Fruit fly (Drosophila melanogaster) whole organism, embryonic: Measurements from ENCODE around the gene CG7239.

Source experiments
- Bgb ChIP-seq: fragments of 200-800 bp; sonication (Bioruptor generic); IDR thresholded peaks from 2 replicates; pipeline ENCODE4 v1.3.6; 2022; ENCODE audit warnings: missing biosample characterization, missing genetic modification characterization; ENCODE audit not compliant: partially characterized antibody
- CG10321 ChIP-seq: fragments of 200-800 bp; sonication (Bioruptor generic); IDR thresholded peaks from 2 replicates; pipeline ENCODE4 v1.3.6; 2022; ENCODE audit warnings: missing biosample characterization, missing genetic modification characterization
- CG13424 ChIP-seq: fragments of 200-800 bp; sonication (Bioruptor generic); optimal IDR thresholded peaks from 2 replicates; lab custom pipeline; 2019; ENCODE audit warnings: missing biosample characterization, mild to moderate bottlenecking, missing genetic modification characterization, moderate library complexity
- CG14860 ChIP-seq: fragments of 200-800 bp; sonication (Bioruptor generic); IDR thresholded peaks from 3 replicates; pipeline ENCODE4 v1.3.6; 2022; ENCODE audit warnings: missing biosample characterization, missing genetic modification characterization; ENCODE audit not compliant: partially characterized antibody
- CG17802 ChIP-seq: fragments of 200-800 bp; sonication (Bioruptor generic); optimal IDR thresholded peaks from 2 replicates; lab custom pipeline; 2018; ENCODE audit warnings: missing biosample characterization, mild to moderate bottlenecking, missing genetic modification characterization, moderate library complexity
- CG2120 ChIP-seq: fragments of 200-800 bp; sonication (Bioruptor generic); optimal IDR thresholded peaks from 3 replicates; lab custom pipeline; 2016; ENCODE audit warnings: missing biosample characterization, missing genetic modification characterization
- CG30020 ChIP-seq: fragments of 200-800 bp; optimal IDR thresholded peaks from 2 replicates; lab custom pipeline; 2019; ENCODE audit warnings: missing biosample characterization, mild to moderate bottlenecking, missing genetic modification characterization, moderate library complexity
- CG31365 ChIP-seq: fragments of 200-800 bp; sonication (Bioruptor generic); optimal IDR thresholded peaks from 2 replicates; lab custom pipeline; 2018; ENCODE audit warnings: missing biosample characterization, mild to moderate bottlenecking, missing genetic modification characterization
- CG5180 ChIP-seq: fragments of 200-800 bp; sonication (Bioruptor generic); optimal IDR thresholded peaks from 3 replicates; lab custom pipeline; 2017; ENCODE audit warnings: missing biosample characterization, missing genetic modification characterization, mild to moderate bottlenecking, moderate library complexity, missing genetic modification reagents
- CG8089 ChIP-seq: fragments of 200-800 bp; sonication (Bioruptor generic); optimal IDR thresholded peaks from 3 replicates; lab custom pipeline; 2016; ENCODE audit warnings: missing biosample characterization, missing genetic modification characterization
- CG8765 ChIP-seq: fragments of 200-800 bp; sonication (Bioruptor generic); IDR thresholded peaks from 2 replicates; pipeline ENCODE4 v1.3.6; 2022; ENCODE audit warnings: missing biosample characterization, missing genetic modification characterization
- CHES-1-like ChIP-seq: fragments of 200-800 bp; sonication (Bioruptor generic); optimal IDR thresholded peaks from 2 replicates; lab custom pipeline; 2016; ENCODE audit warnings: missing biosample characterization, missing genetic modification characterization
- Ets65A ChIP-seq: fragments of 200-800 bp; sonication (Bioruptor generic); peaks from one replicate; lab custom pipeline; 2016; ENCODE audit warnings: missing biosample characterization, missing genetic modification characterization
- H2.0 ChIP-seq: fragments of 200-800 bp; sonication (Bioruptor generic); IDR thresholded peaks from 2 replicates; pipeline ENCODE4 v1.3.6; 2022; ENCODE audit warnings: missing biosample characterization, missing genetic modification characterization
- HHEX ChIP-seq: fragments of 200-800 bp; sonication (Bioruptor generic); optimal IDR thresholded peaks from 3 replicates; lab custom pipeline; 2017; ENCODE audit warnings: missing biosample characterization, mild to moderate bottlenecking, missing genetic modification characterization, missing genetic modification reagents
- HLH4C ChIP-seq: fragments of 200-800 bp; sonication (Bioruptor generic); IDR thresholded peaks from 3 replicates; pipeline ENCODE4 v1.3.6; 2022; ENCODE audit warnings: missing biosample characterization, missing genetic modification characterization; ENCODE audit not compliant: partially characterized antibody
- Hsf ChIP-seq: fragments of 200-800 bp; sonication (Bioruptor generic); optimal IDR thresholded peaks from 3 replicates; lab custom pipeline; 2016; ENCODE audit warnings: missing biosample characterization, missing genetic modification characterization
- Lhr ChIP-seq: fragments of 200-800 bp; sonication (Bioruptor generic); optimal IDR thresholded peaks from 3 replicates; lab custom pipeline; 2017; ENCODE audit warnings: mild to moderate bottlenecking, missing biosample characterization, missing genetic modification reagents, missing genetic modification characterization
- Optix ChIP-seq: fragments of 200-800 bp; sonication (Bioruptor generic); IDR thresholded peaks from 3 replicates; pipeline ENCODE4 v1.3.6; 2022; ENCODE audit warnings: missing biosample characterization, missing genetic modification characterization
- Scr ChIP-seq: fragments of 200-800 bp; sonication (Bioruptor generic); IDR thresholded peaks from 2 replicates; pipeline ENCODE4 v1.3.6; 2022; ENCODE audit warnings: missing biosample characterization, missing genetic modification characterization; ENCODE audit not compliant: partially characterized antibody
- Usf ChIP-seq: fragments of 200-800 bp; sonication (Bioruptor generic); optimal IDR thresholded peaks from 2 replicates; lab custom pipeline; 2017; ENCODE audit warnings: missing genotype, missing biosample characterization, missing genetic modification characterization
- al ChIP-seq: fragments of 200-800 bp; sonication (Bioruptor generic); IDR thresholded peaks from 2 replicates; pipeline ENCODE4 v1.3.6; 2022; ENCODE audit warnings: missing biosample characterization, missing genetic modification characterization
- amos ChIP-seq: fragments of 200-800 bp; sonication (Bioruptor generic); IDR thresholded peaks from 2 replicates; pipeline ENCODE4 v1.3.6; 2022; ENCODE audit warnings: missing biosample characterization, missing genetic modification characterization; ENCODE audit not compliant: partially characterized antibody
- ase ChIP-seq: fragments of 200-800 bp; sonication (Bioruptor generic); IDR thresholded peaks from 3 replicates; pipeline ENCODE4 v1.3.6; 2022; ENCODE audit warnings: missing biosample characterization, missing genetic modification characterization
- ato ChIP-seq: fragments of 200-800 bp; sonication (Bioruptor generic); IDR thresholded peaks from 2 replicates; pipeline ENCODE4 v1.3.6; 2022; ENCODE audit warnings: missing biosample characterization, missing genetic modification characterization; ENCODE audit not compliant: partially characterized antibody
- chinmo ChIP-seq: fragments of 200-800 bp; sonication (Bioruptor generic); IDR thresholded peaks from 4 replicates; pipeline ENCODE4 v1.3.6; 2022; ENCODE audit warnings: missing biosample characterization, missing genetic modification characterization; ENCODE audit not compliant: partially characterized antibody
- croc ChIP-seq: fragments of 200-800 bp; sonication (Bioruptor generic); conservative IDR thresholded peaks from 3 replicates; pipeline ENCODE4 v1.3.6; 2022; ENCODE audit warnings: missing biosample characterization, missing genetic modification characterization
- ems ChIP-seq: fragments of 200-800 bp; sonication (Bioruptor generic); optimal IDR thresholded peaks from 3 replicates; lab custom pipeline; 2016; ENCODE audit warnings: missing biosample characterization, missing genetic modification characterization
- fru ChIP-seq: fragments of >200 bp; optimal IDR thresholded peaks from 2 replicates; lab custom pipeline; 2017
- ind ChIP-seq: fragments of 200-800 bp; sonication (Bioruptor generic); optimal IDR thresholded peaks from 3 replicates; lab custom pipeline; 2016; ENCODE audit warnings: missing biosample characterization, missing genetic modification characterization
- inv ChIP-seq: fragments of 200-800 bp; sonication (Bioruptor generic); IDR thresholded peaks from 2 replicates; pipeline ENCODE4 v1.3.6; 2022; ENCODE audit warnings: missing biosample characterization, missing genetic modification characterization; ENCODE audit not compliant: partially characterized antibody
- lola ChIP-seq, 3 experiments: fragments of >200 bp in 2 of 3; fragments of 200-800 bp in 1 of 3; sonication (Bioruptor generic) in 1 of 3; optimal IDR thresholded peaks; 2 replicates each; lab custom pipeline; 2017 to 2019; ENCODE audit warnings: missing biosample characterization in 3 of 3, missing genetic modification characterization in 3 of 3, mild to moderate bottlenecking in 1 of 3, moderate library complexity in 1 of 3
- luna ChIP-seq: fragments of 200-800 bp; sonication (Bioruptor generic); optimal IDR thresholded peaks from 2 replicates; lab custom pipeline; 2016; ENCODE audit warnings: missing biosample characterization, missing genetic modification characterization
- mirr ChIP-seq: fragments of 200-800 bp; sonication (Bioruptor generic); optimal IDR thresholded peaks from 3 replicates; lab custom pipeline; 2018; ENCODE audit warnings: missing biosample characterization, mild to moderate bottlenecking, missing genetic modification characterization
- pan ChIP-seq, 4 experiments: fragments of >200 bp in 3 of 4; fragments of 200-800 bp in 1 of 4; sonication (Bioruptor generic) in 1 of 4; optimal IDR thresholded peaks in 3 of 4; IDR thresholded peaks in 1 of 4; 2 replicates each; pipeline versions ENCODE4 v1.3.6 to Lab custom; 2017 to 2022; ENCODE audit warnings: missing biosample characterization in 2 of 4, missing genetic modification characterization in 2 of 4, mixed read lengths in 1 of 4
- sna ChIP-seq: fragments of 200-800 bp; sonication (Bioruptor generic); IDR thresholded peaks from 2 replicates; pipeline ENCODE4 v1.3.6; 2022; ENCODE audit warnings: missing biosample characterization, missing genetic modification characterization; ENCODE audit not compliant: partially characterized antibody
- unc-4 ChIP-seq: fragments of 200-800 bp; sonication (Bioruptor generic); IDR thresholded peaks from 2 replicates; pipeline ENCODE4 v1.3.6; 2022; ENCODE audit warnings: missing biosample characterization, missing genetic modification characterization; ENCODE audit not compliant: partially characterized antibody
- vnd ChIP-seq: fragments of 200-800 bp; sonication (Bioruptor generic); IDR thresholded peaks from 3 replicates; pipeline ENCODE4 v1.3.6; 2022; ENCODE audit warnings: missing biosample characterization, missing genetic modification characterization; ENCODE audit not compliant: partially characterized antibody
- wek ChIP-seq: fragments of 200-800 bp; sonication (Bioruptor generic); optimal IDR thresholded peaks from 3 replicates; lab custom pipeline; 2018; ENCODE audit warnings: missing biosample characterization, mild to moderate bottlenecking, missing genetic modification characterization, moderate library complexity
- z ChIP-seq: fragments of 200-800 bp; sonication (Bioruptor generic); IDR thresholded peaks from 3 replicates; pipeline ENCODE4 v1.3.6; 2022; ENCODE audit warnings: missing biosample characterization, missing genetic modification characterization

The CG7239 gene

DNA sequence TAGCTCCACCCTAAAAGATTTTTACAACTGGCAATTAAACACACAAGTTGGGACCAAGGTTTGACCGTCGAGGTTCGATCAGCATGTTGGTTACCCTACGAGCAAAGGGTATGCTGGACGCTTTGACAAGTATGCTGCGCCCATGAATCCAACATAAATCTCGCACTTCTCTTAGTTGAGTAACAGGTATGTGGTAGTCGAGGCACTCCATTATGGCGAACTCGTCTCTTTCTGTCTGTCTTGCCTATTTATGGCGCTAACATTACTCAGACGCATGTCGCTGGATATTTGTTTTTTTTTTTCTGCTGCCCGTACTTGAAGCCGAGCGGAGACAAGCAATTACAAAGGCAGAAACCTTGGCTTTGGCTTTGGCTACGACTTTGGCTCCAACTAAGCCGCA is 20.8 kb upstream of the CG7239 start (continued):
- TF ChIP-seq Lhr (GFP tag; lab: Kevin White, UChicago) (no peak), Hsf (GFP tag; lab: Kevin White, UChicago) (no peak), CG5180 (GFP tag; lab: Kevin White, UChicago) (peak; percentile 92), luna (GFP tag; lab: Kevin White, UChicago) (no peak), vnd (GFP tag; lab: Robert Waterston, UW) (peak; percentile 39; the same call in 1 of the 3 replicates), CG10321 (GFP tag; lab: Robert Waterston, UW) (no peak), Ets65A (GFP tag; lab: Kevin White, UChicago) (peak; percentile 87), HHEX (GFP tag; lab: Kevin White, UChicago) (no peak), CG17802 (tag; lab: Kevin White, UChicago) (no peak), sna (GFP tag; lab: Robert Waterston, UW) (0 out of 2 replicates have a peak, but pooled peaks have one; percentile 26), Usf (no peak), wek (GFP tag; lab: Kevin White, UChicago) (no peak), ind (GFP tag; lab: Kevin White, UChicago) (peak; percentile 10), Bgb (peak; percentile 74), CHES-1-like (GFP tag; lab: Kevin White, UChicago) (no peak), pan (optimal IDR thresholded peaks at IDR 0.05; lab: Kevin White, UChicago) (no peak), pan (GFP tag; optimal IDR thresholded peaks at IDR 0.05 in 1 of 2, IDR thresholded peaks at IDR 0.05 in 1 of 2) (peak in 1 of 2 experiments; percentile 42), H2.0 (GFP tag; lab: Robert Waterston, UW) (0 out of 2 replicates have a peak, but pooled peaks have one; percentile 34), HLH4C (GFP tag; lab: Robert Waterston, UW) (peak; percentile 89), ems (GFP tag; lab: Kevin White, UChicago) (no peak), ase (no peak), z (GFP tag; lab: Robert Waterston, UW) (no peak), croc (GFP tag; lab: Robert Waterston, UW) (no peak), fru (no peak), CG8765 (no peak), mirr (GFP tag; lab: Kevin White, UChicago) (peak; percentile 15), amos (GFP tag; lab: Robert Waterston, UW) (peak; percentile 37), inv (peak; percentile 54; the same call in 1 of the 2 replicates), CG31365 (no peak), CG8089 (GFP tag; lab: Kevin White, UChicago) (no peak), CG14860 (GFP tag; lab: Robert Waterston, UW) (peak; percentile 73), CG2120 (peak; percentile 12), Scr (peak; percentile 45; the same call in 1 of the 2 replicates), al (no peak), ato (GFP tag; lab: Robert Waterston, UW) (peak; percentile 54; the same call in 1 of the 2 replicates), CG13424 (no peak), lola (GFP tag; optimal IDR thresholded peaks at IDR 0.05; lab: Kevin White, UChicago) (no peak), chinmo (0 out of 4 replicates have a peak, but pooled peaks have one; percentile 64), Optix (GFP tag; lab: Robert Waterston, UW) (no peak), CG30020 (tag; lab: Kevin White, UChicago) (no peak), unc-4 (GFP tag; lab: Robert Waterston, UW) (no peak)
